Worm (Caenorhabditis elegans): ENCODE data around the gene mau-8.

- TF ChIP-seq snu-23 (GFP tag; optimal IDR thresholded peaks at IDR 0.05): peak; percentile 27
- peak in 1 of 2 experiments; percentile 59 for TF ChIP-seq mdl-1 (tag; optimal IDR thresholded peaks at IDR 0.05)
- TF ChIP-seq unc-62 (GFP tag; optimal IDR thresholded peaks at IDR 0.05): no peak
- TF ChIP-seq lin-39 (tag; optimal IDR thresholded peaks at IDR 0.05): no peak
- TF ChIP-seq snpc-4 (tag; optimal IDR thresholded peaks at IDR 0.05): no peak
- TF ChIP-seq fkh-10 (GFP tag; optimal IDR thresholded peaks at IDR 0.05): no peak
- TF ChIP-seq skn-1 (tag; optimal IDR thresholded peaks at IDR 0.05): no peak
- TF ChIP-seq nhr-76 (tag; optimal IDR thresholded peaks at IDR 0.05): no peak
- TF ChIP-seq nhr-85 (tag): no peak
- no peak for TF ChIP-seq unc-30 (tag; optimal IDR thresholded peaks at IDR 0.05)
- no peak for TF ChIP-seq nhr-12 (tag; optimal IDR thresholded peaks at IDR 0.05)
- no peak for TF ChIP-seq ztf-11 (tag; optimal IDR thresholded peaks at IDR 0.05)
- TF ChIP-seq fkh-4 (tag; optimal IDR thresholded peaks at IDR 0.05; ENCODE audit: borderline replicate concordance): no peak
Observed at ce11 chrIV:13412845-13413383, 35.1 kb downstream of the mau-8 start, which contains the start of gene gcl-1.

All from whole organism, L1 larva.